Worm (Caenorhabditis elegans): ENCODE measurements around the gene R12H7.4.

- TF ChIP-seq W03F9.2 (tag; optimal IDR thresholded peaks at IDR 0.05) (no peak), him-1 (tag; optimal IDR thresholded peaks at IDR 0.05) (no peak)
These were observed 30.7 kb downstream of the R12H7.4 start for ce11 chrX:13247614-13248013.

Data from whole organism, L4/young adult.